Fruit fly (Drosophila melanogaster): Measurements from ENCODE around the gene CG43083.
A peak's percentile ranks its signal among the peaks of the same experiment; 100 is the strongest.

Gene CG43083

dm6 chr3L:15600051-15600450 lies 48.3 kb upstream of the CG43083 start (continued):
- TF ChIP-seq HLH3B (GFP tag; IDR thresholded peaks at IDR 0.05) (no peak), ro (GFP tag; IDR thresholded peaks at IDR 0.05) (no peak), klu (GFP tag; IDR thresholded peaks at IDR 0.05) (no peak), otp (GFP tag; IDR thresholded peaks at IDR 0.05) (no peak), E2f2 (GFP tag; IDR thresholded peaks at IDR 0.05) (no peak), ERR (GFP tag; optimal IDR thresholded peaks at IDR 0.05) (no peak), Taf1 (GFP tag; IDR thresholded peaks at IDR 0.05) (no peak), CG1603 (tag; optimal IDR thresholded peaks at IDR 0.05) (no peak), gt (GFP tag; IDR thresholded peaks at IDR 0.05) (no peak), CG12659 (GFP tag; optimal IDR thresholded peaks at IDR 0.05) (no peak), mam (GFP tag; optimal IDR thresholded peaks at IDR 0.05) (no peak), Opbp (GFP tag; IDR thresholded peaks at IDR 0.05; ENCODE audit: partially characterized antibody) (no peak), CG17385 (GFP tag; optimal IDR thresholded peaks at IDR 0.05) (peak; percentile 10), fd64A (GFP tag; optimal IDR thresholded peaks at IDR 0.05) (no peak), Atf6 (GFP tag; IDR thresholded peaks at IDR 0.05) (no peak), CG12155 (GFP tag; optimal IDR thresholded peaks at IDR 0.05) (no peak), CG13424 (tag; optimal IDR thresholded peaks at IDR 0.05) (no peak), row (GFP tag; IDR thresholded peaks at IDR 0.05) (peak; percentile 43; the same call in 2 of the 3 replicates), CG12299 (tag; optimal IDR thresholded peaks at IDR 0.05) (no peak), CG6689 (GFP tag; IDR thresholded peaks at IDR 0.05) (no peak), CG4282 (GFP tag; optimal IDR thresholded peaks at IDR 0.05) (no peak), pita (GFP tag; optimal IDR thresholded peaks at IDR 0.05) (no peak), CG17829 (tag; optimal IDR thresholded peaks at IDR 0.05) (no peak), sens (GFP tag) (peak; percentile 87), HmgZ (tag; optimal IDR thresholded peaks at IDR 0.05) (no peak), CG5953 (GFP tag; IDR thresholded peaks at IDR 0.05) (no peak), inv (GFP tag; IDR thresholded peaks at IDR 0.05; ENCODE audit: partially characterized antibody) (no peak), CG15011 (GFP tag; optimal IDR thresholded peaks at IDR 0.05) (no peak), Med (GFP tag) (peak; percentile 83), gsb-n (tag; optimal IDR thresholded peaks at IDR 0.05) (no peak), Tbp (GFP tag; optimal IDR thresholded peaks at IDR 0.05) (no peak), CG2202 (tag; optimal IDR thresholded peaks at IDR 0.05) (no peak), stwl (tag; optimal IDR thresholded peaks at IDR 0.05) (no peak), CoRest (tag; optimal IDR thresholded peaks at IDR 0.05) (no peak), Lhr (GFP tag; optimal IDR thresholded peaks at IDR 0.05) (no peak), CG14441 (GFP tag; IDR thresholded peaks at IDR 0.05) (no peak), CG17359 (tag; optimal IDR thresholded peaks at IDR 0.05) (peak; percentile 4), bcd (GFP tag; optimal IDR thresholded peaks at IDR 0.05) (no peak), slbo (GFP tag; IDR thresholded peaks at IDR 0.05) (no peak), CG6254 (GFP tag; optimal IDR thresholded peaks at IDR 0.05) (no peak), CG18619 (GFP tag; optimal IDR thresholded peaks at IDR 0.05) (no peak), CG8944 (GFP tag; optimal IDR thresholded peaks at IDR 0.05) (no peak), CG12769 (tag; optimal IDR thresholded peaks at IDR 0.05) (no peak), kay (GFP tag; optimal IDR thresholded peaks at IDR 0.05) (peak; percentile 15), CG4707 (GFP tag; optimal IDR thresholded peaks at IDR 0.05) (no peak), seq (GFP tag; IDR thresholded peaks at IDR 0.05) (0 out of 2 replicates have a peak, but pooled peaks have one; percentile 14), CG13775 (GFP tag; optimal IDR thresholded peaks at IDR 0.05) (peak; percentile 10), Ets97D (GFP tag; optimal IDR thresholded peaks at IDR 0.05) (no peak), zfh1 (GFP tag; IDR thresholded peaks at IDR 0.05) (no peak), phol (tag; optimal IDR thresholded peaks at IDR 0.05) (peak; percentile 8), crol (GFP tag; IDR thresholded peaks at IDR 0.05) (0 out of 2 replicates have a peak, but pooled peaks have one; percentile 17), abd-A (tag; optimal IDR thresholded peaks at IDR 0.05) (no peak)
